Worm (Caenorhabditis elegans) whole organism, L3 larva: ENCODE measurements around the gene F07E5.13.

Experiments used
- R02D3.7 ChIP-seq: fragments of 150-350 bp; optimal IDR thresholded peaks from 2 replicates; lab custom pipeline; 2014; ENCODE audit warnings: missing biosample characterization, missing genetic modification characterization
- ZK546.5 ChIP-seq: sonication (generic microtip); optimal IDR thresholded peaks from 2 replicates; lab custom pipeline; 2017; ENCODE audit warnings: missing biosample characterization, missing genetic modification characterization
- ceh-16 ChIP-seq: sonication (generic microtip); optimal IDR thresholded peaks from 2 replicates; lab custom pipeline; 2017; ENCODE audit warnings: missing biosample characterization, missing genetic modification characterization
- ceh-28 ChIP-seq: fragments of 150-350 bp; optimal IDR thresholded peaks from 2 replicates; lab custom pipeline; 2014; ENCODE audit warnings: missing biosample characterization, missing genetic modification reagents, missing genetic modification characterization
- ceh-82 ChIP-seq: fragments of 150-350 bp; optimal IDR thresholded peaks from 2 replicates; lab custom pipeline; 2014; ENCODE audit warnings: missing biosample characterization, missing genetic modification characterization
- ceh-9 ChIP-seq: sonication (generic microtip); optimal IDR thresholded peaks from 2 replicates; lab custom pipeline; 2018; ENCODE audit warnings: missing biosample characterization, missing genetic modification characterization
- daf-12 ChIP-seq: fragments of 150-350 bp; optimal IDR thresholded peaks from 2 replicates; lab custom pipeline; 2014; ENCODE audit warnings: missing biosample characterization, missing genetic modification reagents, missing genetic modification characterization
- egl-27 ChIP-seq: sonication (generic microtip); optimal IDR thresholded peaks from 4 replicates; lab custom pipeline; 2017; ENCODE audit warnings: missing biosample characterization, missing genetic modification reagents, missing genetic modification characterization
- egl-5 ChIP-seq: fragments of 150-350 bp; optimal IDR thresholded peaks from 2 replicates; lab custom pipeline; 2017; ENCODE audit warnings: missing biosample characterization, missing genetic modification reagents, missing genetic modification characterization, inconsistent platforms
- elt-1 ChIP-seq: fragments of 150-350 bp; optimal IDR thresholded peaks from 2 replicates; lab custom pipeline; 2014; ENCODE audit warnings: missing biosample characterization, missing genetic modification characterization
- elt-2 ChIP-seq: sonication (generic microtip); optimal IDR thresholded peaks from 2 replicates; lab custom pipeline; 2016; ENCODE audit warnings: missing genetic modification reagents, mild to moderate bottlenecking, missing genetic modification characterization, missing compliant biosample characterization
- fkh-10 ChIP-seq: sonication (generic microtip); optimal IDR thresholded peaks from 2 replicates; lab custom pipeline; 2017; ENCODE audit warnings: missing biosample characterization, missing genetic modification reagents, missing genetic modification characterization
- fkh-2 ChIP-seq: fragments of 150-350 bp; optimal IDR thresholded peaks from 2 replicates; lab custom pipeline; 2014; ENCODE audit warnings: missing biosample characterization, missing genetic modification reagents, missing genetic modification characterization
- fos-1 ChIP-seq: fragments of 150-350 bp; optimal IDR thresholded peaks from 2 replicates; lab custom pipeline; 2014; ENCODE audit warnings: missing biosample characterization, missing genetic modification characterization
- hmg-11 ChIP-seq: sonication (generic microtip); optimal IDR thresholded peaks from 2 replicates; lab custom pipeline; 2016; ENCODE audit warnings: missing genetic modification characterization, missing compliant biosample characterization
- jun-1 ChIP-seq: fragments of 150-350 bp; optimal IDR thresholded peaks from 2 replicates; lab custom pipeline; 2014; ENCODE audit warnings: missing biosample characterization, missing genetic modification reagents, missing genetic modification characterization
- lin-15B ChIP-seq: fragments of 150-350 bp; optimal IDR thresholded peaks from 2 replicates; lab custom pipeline; 2014; ENCODE audit warnings: missing biosample characterization, missing genetic modification characterization
- lin-39 ChIP-seq: fragments of 150-350 bp; optimal IDR thresholded peaks from 2 replicates; lab custom pipeline; 2018; ENCODE audit warnings: missing biosample characterization, missing genetic modification reagents, missing genetic modification characterization
- mdl-1 ChIP-seq: fragments of 150-350 bp; optimal IDR thresholded peaks from 2 replicates; lab custom pipeline; 2014; ENCODE audit warnings: missing biosample characterization, missing genetic modification characterization
- mml-1 ChIP-seq: fragments of 150-350 bp; sonication (generic microtip); optimal IDR thresholded peaks from 3 replicates; lab custom pipeline; 2014; ENCODE audit warnings: missing biosample characterization, missing genetic modification characterization
- nhr-11 ChIP-seq: fragments of 150-350 bp; optimal IDR thresholded peaks from 2 replicates; lab custom pipeline; 2014; ENCODE audit warnings: missing biosample characterization, missing genetic modification characterization
- nhr-12 ChIP-seq: fragments of 150-350 bp; optimal IDR thresholded peaks from 2 replicates; lab custom pipeline; 2014; ENCODE audit warnings: missing biosample characterization, missing genetic modification characterization
- nhr-23 ChIP-seq: fragments of 150-350 bp; optimal IDR thresholded peaks from 2 replicates; lab custom pipeline; 2014; ENCODE audit warnings: missing biosample characterization, missing genetic modification reagents, missing genetic modification characterization
- nhr-237 ChIP-seq: fragments of 150-350 bp; optimal IDR thresholded peaks from 2 replicates; lab custom pipeline; 2014; ENCODE audit warnings: missing biosample characterization, missing genetic modification characterization
- nhr-25 ChIP-seq: sonication (generic microtip); optimal IDR thresholded peaks from 2 replicates; lab custom pipeline; 2017; ENCODE audit warnings: missing biosample characterization, missing genetic modification characterization
- nhr-43 ChIP-seq: sonication (generic microtip); optimal IDR thresholded peaks from 2 replicates; lab custom pipeline; 2016; ENCODE audit warnings: mild to moderate bottlenecking, missing genetic modification characterization, missing compliant biosample characterization; ENCODE audit not compliant: poor library complexity, severe bottlenecking
- nhr-67 ChIP-seq: fragments of 150-350 bp; optimal IDR thresholded peaks from 2 replicates; lab custom pipeline; 2014; ENCODE audit warnings: missing biosample characterization, missing genetic modification characterization
- nhr-76 ChIP-seq: fragments of 150-350 bp; sonication (generic microtip); optimal IDR thresholded peaks from 5 replicates; lab custom pipeline; 2014; ENCODE audit warnings: missing biosample characterization, missing genetic modification characterization
- nhr-77 ChIP-seq: fragments of 150-350 bp; optimal IDR thresholded peaks from 2 replicates; lab custom pipeline; 2014; ENCODE audit warnings: missing biosample characterization, missing genetic modification characterization
- pha-4 ChIP-seq: fragments of 150-350 bp; optimal IDR thresholded peaks from 2 replicates; lab custom pipeline; 2014; ENCODE audit warnings: missing biosample characterization, missing genetic modification reagents, missing genetic modification characterization
- pqm-1 ChIP-seq: fragments of 150-350 bp; optimal IDR thresholded peaks from 2 replicates; lab custom pipeline; 2017; ENCODE audit warnings: missing biosample characterization, missing genetic modification characterization, inconsistent platforms
- sea-2 ChIP-seq: fragments of 150-350 bp; sonication (generic microtip); optimal IDR thresholded peaks from 4 replicates; lab custom pipeline; 2014; ENCODE audit warnings: missing biosample characterization, missing genetic modification reagents, missing genetic modification characterization
- skn-1 ChIP-seq: fragments of 150-350 bp; optimal IDR thresholded peaks from 2 replicates; lab custom pipeline; 2014; ENCODE audit warnings: missing biosample characterization, missing genetic modification characterization
- snpc-4 ChIP-seq: fragments of 150-350 bp; optimal IDR thresholded peaks from 2 replicates; lab custom pipeline; 2014; ENCODE audit warnings: missing biosample characterization, missing genetic modification characterization
- tbx-2 ChIP-seq: sonication (generic microtip); optimal IDR thresholded peaks from 2 replicates; lab custom pipeline; 2016; ENCODE audit warnings: mild to moderate bottlenecking, missing genetic modification characterization, missing compliant biosample characterization
- unc-39 ChIP-seq: sonication (generic microtip); optimal IDR thresholded peaks from 4 replicates; lab custom pipeline; 2017; ENCODE audit warnings: missing biosample characterization, missing genetic modification characterization
- unc-62 ChIP-seq: fragments of 150-350 bp; sonication (generic microtip); optimal IDR thresholded peaks from 4 replicates; lab custom pipeline; 2014; ENCODE audit warnings: missing biosample characterization, missing genetic modification reagents, missing genetic modification characterization
- zag-1 ChIP-seq: fragments of 150-350 bp; optimal IDR thresholded peaks from 2 replicates; lab custom pipeline; 2014; ENCODE audit warnings: missing biosample characterization, missing genetic modification characterization
- ztf-11 ChIP-seq: fragments of 150-350 bp; optimal IDR thresholded peaks from 2 replicates; lab custom pipeline; 2014; ENCODE audit warnings: missing biosample characterization, missing genetic modification characterization
- ztf-4 ChIP-seq: fragments of 150-350 bp; optimal IDR thresholded peaks from 2 replicates; lab custom pipeline; 2014; ENCODE audit warnings: missing biosample characterization, missing genetic modification characterization

The F07E5.13 gene

ce11 chrII:2094924-2095650 is 31.2 kb upstream of the F07E5.13 start, which contains the start of gene T16A1.2:
T16A1.2 (plus strand) TSS chrII:2095600.
- TF ChIP-seq nhr-23 (tag; lab: Kevin White, UChicago): no peak
- no peak for TF ChIP-seq ceh-82
- no peak for TF ChIP-seq ceh-9 (tag; lab: Kevin White, UChicago)
- TF ChIP-seq nhr-76 (tag; lab: Kevin White, UChicago): no peak
- TF ChIP-seq R02D3.7: no peak
- TF ChIP-seq skn-1: no peak
- no peak for TF ChIP-seq ceh-28
- no peak for TF ChIP-seq nhr-237 (tag; lab: Kevin White, UChicago)
- TF ChIP-seq hmg-11 (tag; lab: Kevin White, UChicago): no peak
- TF ChIP-seq nhr-43 (tag; lab: Kevin White, UChicago): no peak
- no peak for TF ChIP-seq ceh-16 (tag; lab: Kevin White, UChicago)
- no peak for TF ChIP-seq unc-39 (tag; lab: Kevin White, UChicago)
- TF ChIP-seq pqm-1 (tag; lab: Kevin White, UChicago): no peak
- TF ChIP-seq tbx-2: no peak
- no peak for TF ChIP-seq jun-1 (tag; lab: Kevin White, UChicago)
- TF ChIP-seq elt-1: no peak
- no peak for TF ChIP-seq snpc-4 (tag; lab: Kevin White, UChicago)
- TF ChIP-seq fkh-10 (GFP tag; lab: Kevin White, UChicago): no peak
- TF ChIP-seq lin-15B (tag; lab: Kevin White, UChicago): no peak

ce11 chrII:2093456-2093926 is 29.6 kb upstream of the F07E5.13 start, which contains the start of gene fbxb-37:
fbxb-37 (minus strand) TSS chrII:2093876.
- TF ChIP-seq nhr-67: no peak
- TF ChIP-seq unc-62: no peak
- no peak for TF ChIP-seq nhr-12 (tag; lab: Kevin White, UChicago)
- no peak for TF ChIP-seq nhr-25 (tag; lab: Kevin White, UChicago)
- no peak for TF ChIP-seq daf-12 (tag; lab: Kevin White, UChicago)
- no peak for TF ChIP-seq sea-2 (GFP tag; lab: Kevin White, UChicago)
- TF ChIP-seq fos-1 (tag; lab: Kevin White, UChicago): no peak
- no peak for TF ChIP-seq ztf-11 (tag; lab: Kevin White, UChicago)
- TF ChIP-seq nhr-11 (tag; lab: Kevin White, UChicago): no peak
- TF ChIP-seq mdl-1: no peak
- TF ChIP-seq pha-4: no peak
- TF ChIP-seq elt-1: no peak
- no peak for TF ChIP-seq pqm-1 (tag; lab: Kevin White, UChicago)
- no peak for TF ChIP-seq ztf-4 (tag; lab: Kevin White, UChicago)
- TF ChIP-seq elt-2 (tag; lab: Kevin White, UChicago): no peak
- no peak for TF ChIP-seq nhr-23 (tag; lab: Kevin White, UChicago)

ce11 chrII:2091972-2092371 is 28.1 kb upstream of the F07E5.13 start, which contains the start of gene T16A1.10:
T16A1.10 (minus strand) TSS chrII:2092094.
- TF ChIP-seq ztf-11 (tag; lab: Kevin White, UChicago): no peak
- TF ChIP-seq pqm-1 (tag; lab: Kevin White, UChicago): no peak
- no peak for TF ChIP-seq egl-27 (tag; lab: Kevin White, UChicago)
- TF ChIP-seq nhr-77 (tag; lab: Kevin White, UChicago): no peak
- no peak for TF ChIP-seq nhr-76 (tag; lab: Kevin White, UChicago)
- TF ChIP-seq mml-1 (tag; lab: Kevin White, UChicago): no peak
- TF ChIP-seq elt-1: no peak
- no peak for TF ChIP-seq nhr-43 (tag; lab: Kevin White, UChicago)
- no peak for TF ChIP-seq egl-5
- TF ChIP-seq lin-39 (tag; lab: Kevin White, UChicago): no peak
- TF ChIP-seq mdl-1: no peak
- no peak for TF ChIP-seq nhr-11 (tag; lab: Kevin White, UChicago)
- no peak for TF ChIP-seq fkh-10 (GFP tag; lab: Kevin White, UChicago)

ce11 chrII:2090605-2091004 is 26.7 kb upstream of the F07E5.13 start, which contains the start of gene trpl-5:
trpl-5 (minus strand) TSS chrII:2090636.
- TF ChIP-seq nhr-237 (tag; lab: Kevin White, UChicago) (no peak), unc-62 (no peak), elt-1 (no peak), nhr-12 (tag; lab: Kevin White, UChicago) (no peak), fkh-2 (no peak), snpc-4 (tag; lab: Kevin White, UChicago) (no peak), ceh-82 (no peak), egl-27 (tag; lab: Kevin White, UChicago) (no peak), mdl-1 (no peak), jun-1 (tag; lab: Kevin White, UChicago) (peak; percentile 23), daf-12 (tag; lab: Kevin White, UChicago) (no peak), zag-1 (tag; lab: Kevin White, UChicago) (no peak), pqm-1 (tag; lab: Kevin White, UChicago) (peak; percentile 96), elt-2 (tag; lab: Kevin White, UChicago) (peak; percentile 95), nhr-11 (tag; lab: Kevin White, UChicago) (no peak), ZK546.5 (tag; lab: Kevin White, UChicago) (no peak), tbx-2 (no peak)
